Fruit fly (Drosophila melanogaster) Kc167 (cell line): Measurements from ENCODE around the gene Mitf.

Source experiments
- Myc ChIP-seq: fragments of >200 bp; optimal IDR thresholded peaks from 2 replicates; lab custom pipeline; 2017; ENCODE audit warnings: missing external identifiers
- Sin3A ChIP-seq: fragments of >200 bp; optimal IDR thresholded peaks from 2 replicates; lab custom pipeline; 2018; ENCODE audit warnings: missing external identifiers
- h ChIP-seq: fragments of >200 bp; optimal IDR thresholded peaks from 3 replicates; lab custom pipeline; 2018; ENCODE audit warnings: missing external identifiers
- insv ChIP-seq: fragments of >200 bp; optimal IDR thresholded peaks from 3 replicates; lab custom pipeline; 2018; ENCODE audit warnings: missing external identifiers
- psq ChIP-seq: fragments of >200 bp; optimal IDR thresholded peaks from 2 replicates; lab custom pipeline; 2017; ENCODE audit warnings: missing external identifiers
- ttk ChIP-seq: sonication (Bioruptor generic); optimal IDR thresholded peaks from 2 replicates; lab custom pipeline; 2017; ENCODE audit warnings: missing external identifiers

Gene Mitf

DNA sequence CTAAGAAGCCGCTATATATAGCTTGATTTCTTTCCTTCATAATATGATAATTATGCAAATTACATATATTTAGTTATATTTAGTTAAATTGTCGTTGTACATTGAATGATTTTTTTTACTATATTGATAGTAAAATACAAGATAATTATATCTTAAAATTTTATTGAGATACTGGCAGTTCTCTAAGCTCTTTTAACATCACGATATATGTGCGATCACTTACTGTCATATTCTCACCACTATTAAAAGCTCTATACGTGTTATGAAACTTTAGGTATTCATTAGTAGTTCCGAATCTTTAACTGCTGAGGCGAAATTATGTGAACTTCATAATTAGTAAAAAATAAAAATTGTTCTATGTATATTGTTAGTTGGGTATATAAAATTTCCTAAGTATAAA, at the start of gene Mitf:
Mitf (plus strand) TSS at position 254 of the 400 bp plus-strand sequence.
- no peak for TF ChIP-seq insv (lab: Kevin White, UChicago)
- TF ChIP-seq ttk (lab: Kevin White, UChicago): no peak
- TF ChIP-seq h: no peak
- no peak for TF ChIP-seq psq (lab: Kevin White, UChicago)
- TF ChIP-seq Myc (lab: Kevin White, UChicago): no peak
- TF ChIP-seq Sin3A: no peak

DNA sequence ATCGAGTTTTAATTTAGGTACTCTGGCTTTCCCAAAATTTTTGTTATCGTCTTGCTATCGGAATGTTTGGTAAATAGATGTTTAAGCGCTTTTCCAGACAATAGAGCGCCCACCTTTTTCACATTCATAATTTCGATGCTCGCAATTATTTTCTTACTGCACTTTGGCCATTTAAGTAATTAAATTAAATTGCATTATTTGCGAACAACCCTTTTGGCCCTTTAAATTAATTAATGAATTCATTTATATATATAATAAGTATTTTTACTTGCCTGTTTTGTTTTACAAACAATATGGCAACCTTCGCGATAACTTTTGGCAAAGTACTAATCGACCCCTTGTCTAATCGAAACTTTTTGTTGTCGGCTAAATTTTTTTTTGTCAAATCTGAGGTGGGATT, 42.4 kb upstream of the Mitf start:
- TF ChIP-seq Sin3A (no peak), insv (lab: Kevin White, UChicago) (no peak), h (no peak), psq (lab: Kevin White, UChicago) (no peak), Myc (lab: Kevin White, UChicago) (no peak)

DNA sequence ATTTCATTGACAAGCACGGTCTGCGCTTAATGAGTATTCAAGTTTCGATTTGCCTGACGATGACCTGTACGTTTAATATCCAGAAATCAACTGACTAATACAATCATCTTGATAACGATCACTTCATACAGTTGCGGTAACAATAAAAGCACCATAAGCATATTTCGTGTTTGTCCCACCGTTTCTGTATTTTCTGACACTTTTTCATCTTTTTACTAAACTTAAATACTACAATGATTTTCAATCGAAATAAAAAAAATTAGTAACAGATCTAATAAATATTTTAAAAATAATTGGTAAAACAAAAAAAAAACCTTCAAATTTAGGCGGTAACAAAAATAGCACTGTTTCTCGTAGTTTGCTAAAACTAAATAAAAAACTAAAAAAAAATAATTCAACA, 36.6 kb upstream of the Mitf start, which contains the start of gene CG32017:
CG32017 (minus strand) TSS at position 101 of the 400 bp plus-strand sequence.
- TF ChIP-seq psq (lab: Kevin White, UChicago) (no peak), insv (lab: Kevin White, UChicago) (no peak)

DNA sequence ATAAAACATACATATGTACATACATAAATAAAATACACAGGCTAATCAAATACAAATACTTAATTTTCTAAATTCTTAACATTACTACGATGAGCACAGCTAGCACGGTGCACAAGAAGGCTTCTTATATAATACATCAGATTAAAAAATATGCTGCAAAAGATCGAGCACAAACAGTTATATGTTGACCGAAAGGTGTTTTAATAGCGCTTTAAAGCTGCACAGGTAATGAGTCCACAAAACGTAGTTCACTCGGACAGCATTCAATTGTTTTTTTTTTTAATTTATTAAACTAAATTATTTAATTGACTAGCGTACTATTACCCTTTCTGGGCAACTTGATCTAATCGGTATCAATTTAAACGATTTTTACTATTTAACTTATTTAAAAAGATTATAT, 23.5 kb upstream of the Mitf start:
- TF ChIP-seq psq (lab: Kevin White, UChicago): no peak
- TF ChIP-seq h: no peak
- no peak for TF ChIP-seq Myc (lab: Kevin White, UChicago)
- no peak for TF ChIP-seq Sin3A
- no peak for TF ChIP-seq insv (lab: Kevin White, UChicago)

DNA sequence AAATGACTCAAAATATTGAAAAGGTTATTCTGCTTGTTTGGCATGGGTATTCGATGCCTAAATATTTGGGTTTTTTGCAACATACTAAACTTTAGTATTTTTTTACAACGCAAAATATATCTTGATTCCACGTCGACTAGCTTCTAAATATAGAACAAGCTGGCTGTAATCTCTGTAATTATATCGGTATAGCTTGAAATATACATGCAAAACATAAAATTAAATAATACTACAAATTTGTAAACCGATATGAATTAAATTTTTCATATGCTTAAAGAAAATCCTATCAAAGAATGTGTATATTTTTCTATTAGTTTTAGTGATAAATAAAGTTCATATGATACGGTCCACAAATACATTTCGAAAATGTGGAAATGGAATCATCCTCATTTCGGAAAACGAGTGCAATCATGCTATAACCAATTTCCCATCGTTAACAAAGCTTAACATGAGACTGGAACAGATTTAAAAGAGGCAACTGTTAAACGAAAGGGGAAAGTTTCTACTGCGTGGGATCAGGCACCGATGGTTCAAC, 17.0 kb upstream of the Mitf start, which contains the start of gene pho:
pho (minus strand) TSS at position 38 of the 535 bp plus-strand sequence.
- TF ChIP-seq psq (lab: Kevin White, UChicago) (no peak), insv (lab: Kevin White, UChicago) (no peak), ttk (lab: Kevin White, UChicago) (no peak)

DNA sequence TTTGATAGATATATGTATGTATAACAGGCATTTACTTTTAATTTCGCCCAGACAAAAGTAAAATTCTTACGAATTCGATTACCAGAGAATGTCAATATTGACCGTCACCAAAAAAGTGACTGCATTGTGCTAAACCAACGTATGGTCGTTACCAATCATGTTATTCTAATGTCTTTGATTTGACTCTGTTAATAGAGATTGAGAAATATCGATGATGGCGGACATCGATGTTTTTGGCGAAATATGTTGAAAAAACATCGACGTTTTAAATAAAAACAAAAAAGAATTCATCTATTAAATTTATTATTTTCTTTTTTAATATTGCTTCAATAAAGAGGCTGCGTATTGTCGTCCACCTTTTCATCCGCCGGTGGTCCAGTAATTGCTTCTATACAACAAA, 15.8 kb upstream of the Mitf start:
- TF ChIP-seq insv (lab: Kevin White, UChicago) (no peak), h (no peak), ttk (lab: Kevin White, UChicago) (no peak), Sin3A (no peak)

DNA sequence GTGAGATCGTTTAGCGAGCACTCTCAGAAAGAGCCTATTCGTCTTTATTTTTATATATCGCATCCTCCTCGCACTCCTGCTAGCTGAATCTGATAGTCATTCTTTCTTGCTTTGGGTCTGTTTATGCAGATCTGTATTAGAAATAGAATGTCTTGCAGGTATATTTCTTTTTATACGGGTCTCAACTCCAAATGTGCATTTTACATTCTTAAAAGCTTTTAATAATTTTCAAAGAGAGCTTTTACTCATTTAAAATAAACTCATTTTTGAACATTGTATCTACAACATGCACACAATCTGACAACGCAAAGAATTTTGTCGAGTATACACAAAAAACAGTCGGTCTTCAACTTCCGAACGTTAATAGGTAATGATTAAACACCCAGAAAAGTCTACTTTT, 13.2 kb upstream of the Mitf start, which contains the start of gene CG33521:
CG33521 (plus strand) TSS at position 301 of the 400 bp plus-strand sequence.
- no peak for TF ChIP-seq ttk (lab: Kevin White, UChicago)
- TF ChIP-seq insv (lab: Kevin White, UChicago): no peak
- TF ChIP-seq Myc (lab: Kevin White, UChicago): no peak
- no peak for TF ChIP-seq h
- TF ChIP-seq psq (lab: Kevin White, UChicago): no peak
- TF ChIP-seq Sin3A: no peak

DNA sequence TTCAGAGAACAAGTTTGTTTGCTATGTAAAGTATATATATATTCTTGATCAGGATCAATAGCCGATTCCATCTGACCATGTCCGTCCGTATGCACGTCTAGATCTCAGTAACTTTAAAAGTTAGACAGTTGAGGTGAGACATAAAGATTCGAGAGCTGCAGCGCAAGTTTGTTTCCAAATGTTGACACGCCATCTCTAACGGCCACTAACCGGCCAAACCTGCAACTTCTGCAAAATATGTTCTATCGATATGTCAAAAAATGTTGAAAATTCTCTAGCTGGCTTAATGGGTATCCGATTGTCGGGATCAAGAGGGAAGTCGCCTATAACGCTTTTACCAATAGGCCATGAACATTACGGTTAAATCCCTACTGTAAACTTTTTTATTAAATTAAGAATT, 11.8 kb upstream of the Mitf start:
- no peak for TF ChIP-seq h

DNA sequence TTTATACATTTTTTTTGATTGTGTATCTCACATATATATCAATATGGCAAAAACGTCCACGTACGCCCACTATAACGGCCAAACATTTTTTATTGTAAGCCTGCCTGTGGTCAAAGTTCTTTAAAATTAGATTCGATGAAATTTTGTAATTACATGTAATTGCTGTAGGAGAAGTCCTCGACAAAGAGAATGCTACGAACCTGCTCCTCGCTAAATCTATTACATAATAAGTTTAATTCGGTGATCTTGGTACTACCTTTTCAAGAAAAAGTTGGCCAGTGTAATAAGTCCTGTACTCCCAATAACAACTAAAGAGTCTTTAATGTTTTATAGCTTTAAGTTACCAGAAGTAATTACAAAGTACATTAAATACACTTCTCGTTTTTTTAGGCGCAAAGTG, 7.0 kb upstream of the Mitf start:
- TF ChIP-seq insv (lab: Kevin White, UChicago): no peak

DNA sequence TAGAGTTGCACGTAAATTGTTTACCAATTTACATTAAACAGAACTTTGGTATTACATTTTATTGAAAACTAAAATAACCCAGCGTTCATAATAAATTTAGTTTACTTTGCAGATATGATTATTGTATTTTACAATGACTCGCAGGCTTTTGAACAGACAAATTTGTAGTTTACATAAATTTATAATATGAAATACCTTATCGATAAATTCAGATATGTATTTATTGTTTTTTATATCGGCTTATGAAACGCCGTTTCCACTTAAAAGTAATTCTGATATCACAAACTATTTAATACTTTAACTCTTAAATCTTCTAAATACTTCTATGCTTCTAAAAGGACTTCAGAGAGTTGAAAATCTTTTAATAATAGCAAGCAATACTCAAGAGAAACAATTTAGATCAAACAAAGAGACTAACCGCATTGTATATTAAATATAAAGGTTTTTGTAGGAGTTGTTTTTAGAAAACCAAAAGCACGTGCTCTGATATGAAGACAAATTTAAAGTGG, 1.9 kb upstream of the Mitf start, which contains the start of gene PIP4K:
PIP4K (minus strand) TSS at position 196 of the 509 bp plus-strand sequence.
- TF ChIP-seq insv (lab: Kevin White, UChicago) (no peak), h (no peak), Myc (lab: Kevin White, UChicago) (no peak), psq (lab: Kevin White, UChicago) (no peak), ttk (lab: Kevin White, UChicago) (no peak), Sin3A (no peak)

DNA sequence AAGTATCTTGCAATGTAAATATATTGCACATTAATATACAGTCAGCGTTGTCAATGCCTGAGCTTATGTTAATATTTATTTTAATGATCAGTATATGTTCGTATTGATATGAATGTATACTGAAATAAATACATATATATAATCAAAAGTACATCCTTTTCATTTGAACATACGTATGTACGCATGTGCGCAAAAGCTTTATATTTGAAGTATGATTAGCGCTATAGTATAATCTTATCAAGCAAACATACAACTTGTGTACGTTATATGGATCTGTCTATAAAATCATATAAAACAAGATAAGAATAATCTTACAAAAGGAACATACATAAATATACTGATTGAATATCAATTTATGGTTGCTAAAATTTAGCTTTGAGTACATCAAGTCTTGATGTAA, 526 bp downstream of the Mitf start:
- TF ChIP-seq ttk (lab: Kevin White, UChicago) (no peak), insv (lab: Kevin White, UChicago) (no peak), Sin3A (no peak), Myc (lab: Kevin White, UChicago) (no peak), psq (lab: Kevin White, UChicago) (no peak), h (no peak)

DNA sequence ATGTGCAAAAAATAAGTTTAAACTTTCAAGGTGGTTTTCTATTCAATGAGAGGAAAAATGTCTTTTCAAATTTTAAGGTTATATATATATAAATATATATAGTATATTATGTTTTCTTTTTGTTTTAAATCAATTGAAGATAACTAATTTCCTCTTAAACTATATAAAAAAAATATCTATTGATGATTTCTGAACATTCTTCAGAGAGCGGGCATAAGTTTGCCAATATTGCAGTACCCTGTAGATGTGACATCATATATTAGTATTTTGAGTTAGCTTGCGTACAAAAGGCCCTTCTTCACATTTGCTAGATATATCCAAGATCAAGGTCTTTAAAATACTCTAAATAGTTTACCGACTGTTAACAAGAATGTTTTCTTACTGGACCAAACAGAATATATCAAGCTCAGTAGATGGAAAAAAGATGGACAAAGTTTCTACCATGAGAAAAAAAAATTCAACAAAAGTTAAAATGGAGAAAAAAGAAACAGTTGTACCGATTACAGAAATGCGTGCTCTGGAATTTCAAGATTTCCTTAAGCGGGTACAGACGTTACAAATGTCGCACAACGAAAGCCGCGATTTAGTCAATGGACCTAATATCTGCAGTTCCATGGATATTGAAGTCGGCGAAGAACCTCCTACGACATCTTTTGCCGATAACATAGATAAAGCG, 20.2 kb downstream of the Mitf start:
- TF ChIP-seq h: no peak
- TF ChIP-seq psq (lab: Kevin White, UChicago): no peak

DNA sequence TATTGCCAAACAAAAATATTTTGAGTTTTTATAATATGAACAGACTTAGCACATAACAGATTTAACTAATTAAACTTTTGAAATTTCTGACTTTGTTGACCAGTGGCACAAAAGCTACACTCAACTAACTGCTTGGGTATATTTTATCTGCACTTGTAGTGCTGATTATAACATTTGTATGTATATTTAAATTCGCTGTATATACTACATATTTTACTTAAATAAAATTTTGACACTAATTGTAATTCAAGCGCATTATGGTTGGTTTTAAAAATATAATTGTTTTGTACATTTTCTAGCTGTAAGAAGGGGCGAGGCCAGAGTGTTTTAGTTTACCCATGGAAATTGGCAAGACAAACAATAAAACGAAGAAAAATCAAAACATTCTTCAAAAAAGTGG, 25.6 kb downstream of the Mitf start:
- TF ChIP-seq psq (lab: Kevin White, UChicago) (no peak), h (no peak), Sin3A (no peak), ttk (lab: Kevin White, UChicago) (no peak), Myc (lab: Kevin White, UChicago) (no peak), insv (lab: Kevin White, UChicago) (no peak)
